Worm (Caenorhabditis elegans) whole organism, L4 larva: ENCODE data around the gene C32D5.12.

ENCODE experiments used
- R02D3.7 ChIP-seq: fragments of 150-350 bp; sonication (generic microtip); optimal IDR thresholded peaks from 3 replicates; lab custom pipeline; 2014; ENCODE audit warnings: missing biosample characterization, missing genetic modification characterization
- T20F7.1 ChIP-seq: fragments of 200-800 bp; sonication (Bioruptor generic); optimal IDR thresholded peaks from 2 replicates; lab custom pipeline; 2018; ENCODE audit warnings: mild to moderate bottlenecking, missing genetic modification characterization, missing compliant biosample characterization
- T26A8.4 ChIP-seq: fragments of 200-800 bp; sonication (Bioruptor generic); IDR thresholded peaks from 2 replicates; pipeline ENCODE4 v1.3.6; 2022; ENCODE audit warnings: missing genetic modification characterization, missing compliant biosample characterization
- Y105C5A.15 ChIP-seq: fragments of 200-800 bp; sonication (Bioruptor generic); IDR thresholded peaks from 2 replicates; pipeline ENCODE4 v1.3.6; 2022; ENCODE audit warnings: missing genetic modification characterization, missing compliant biosample characterization
- Y48G9A.11 ChIP-seq: fragments of 200-800 bp; sonication (Bioruptor generic); IDR thresholded peaks from 2 replicates; pipeline ENCODE4 v1.3.6; 2022; ENCODE audit warnings: missing genetic modification reagents, missing genetic modification characterization, missing compliant biosample characterization
- aha-1 ChIP-seq: fragments of 150-350 bp; peaks from one replicate; lab custom pipeline; 2014; ENCODE audit warnings: missing biosample characterization, missing genetic modification characterization
- aly-2 ChIP-seq: sonication (generic microtip); optimal IDR thresholded peaks from 2 replicates; lab custom pipeline; 2018; ENCODE audit warnings: missing biosample characterization, missing genetic modification characterization
- attf-4 ChIP-seq: sonication (generic microtip); optimal IDR thresholded peaks from 3 replicates; lab custom pipeline; 2017; ENCODE audit warnings: missing biosample characterization, missing genetic modification characterization
- ceh-32 ChIP-seq: sonication (generic microtip); optimal IDR thresholded peaks from 2 replicates; lab custom pipeline; 2016; ENCODE audit warnings: mild to moderate bottlenecking, missing genetic modification characterization, missing compliant biosample characterization; ENCODE audit not compliant: poor library complexity
- ceh-44 ChIP-seq: fragments of 200-800 bp; sonication (Bioruptor generic); IDR thresholded peaks from 2 replicates; pipeline ENCODE4 v1.3.6; 2022; ENCODE audit warnings: missing genetic modification reagents, missing genetic modification characterization, missing compliant biosample characterization
- ceh-62 ChIP-seq: sonication (generic microtip); optimal IDR thresholded peaks from 2 replicates; lab custom pipeline; 2017; ENCODE audit warnings: missing biosample characterization, missing genetic modification characterization
- ceh-82 ChIP-seq: sonication (generic microtip); optimal IDR thresholded peaks from 2 replicates; lab custom pipeline; 2017; ENCODE audit warnings: missing biosample characterization, missing genetic modification characterization
- daf-8 ChIP-seq: fragments of 200-800 bp; sonication (Bioruptor generic); IDR thresholded peaks from 2 replicates; pipeline ENCODE4 v1.3.6; 2022; ENCODE audit warnings: missing genetic modification characterization, missing compliant biosample characterization
- dmd-6 ChIP-seq: fragments of 200-800 bp; sonication (Bioruptor generic); IDR thresholded peaks from 2 replicates; pipeline ENCODE4 v1.3.6; 2022; ENCODE audit warnings: missing genetic modification reagents, missing genetic modification characterization, missing compliant biosample characterization
- dpl-1 ChIP-seq: fragments of 150-350 bp; optimal IDR thresholded peaks from 2 replicates; lab custom pipeline; 2014; ENCODE audit warnings: missing biosample characterization, missing genetic modification reagents, missing genetic modification characterization
- duxl-1 ChIP-seq: sonication (generic microtip); optimal IDR thresholded peaks from 2 replicates; lab custom pipeline; 2016; ENCODE audit warnings: mild to moderate bottlenecking, missing genetic modification characterization, moderate library complexity, missing compliant biosample characterization; ENCODE audit not compliant: poor library complexity
- fkh-10 ChIP-seq: fragments of 150-350 bp; optimal IDR thresholded peaks from 2 replicates; lab custom pipeline; 2014; ENCODE audit warnings: missing biosample characterization, missing genetic modification reagents, missing genetic modification characterization
- gei-8 ChIP-seq: fragments of 200-800 bp; sonication (Bioruptor generic); optimal IDR thresholded peaks from 2 replicates; lab custom pipeline; 2018; ENCODE audit warnings: mild to moderate bottlenecking, missing genetic modification characterization, missing compliant biosample characterization
- hif-1 ChIP-seq, 2 experiments: sonication (generic microtip); optimal IDR thresholded peaks; 2 replicates each; lab custom pipeline; 2016 to 2017; ENCODE audit warnings: missing compliant biosample characterization in 2 of 2, missing genetic modification characterization in 2 of 2, missing genetic modification reagents in 2 of 2, missing genotype in 2 of 2, mild to moderate bottlenecking in 1 of 2
- hlh-30 ChIP-seq: sonication (generic microtip); optimal IDR thresholded peaks from 2 replicates; lab custom pipeline; 2017; ENCODE audit warnings: antibody characterized with exemption, mild to moderate bottlenecking, missing genetic modification characterization, missing compliant biosample characterization; ENCODE audit not compliant: insufficient read depth
- jun-1 ChIP-seq: fragments of 150-350 bp; optimal IDR thresholded peaks from 2 replicates; lab custom pipeline; 2014; ENCODE audit warnings: missing biosample characterization, missing genetic modification reagents, missing genetic modification characterization
- lim-7 ChIP-seq: fragments of 200-800 bp; sonication (Bioruptor generic); IDR thresholded peaks from 2 replicates; pipeline ENCODE4 v1.3.6; 2022; ENCODE audit warnings: missing genetic modification characterization, missing compliant biosample characterization
- lin-1 ChIP-seq: fragments of 200-800 bp; sonication (Bioruptor generic); IDR thresholded peaks from 2 replicates; pipeline ENCODE4 v1.3.6; 2022; ENCODE audit warnings: missing genetic modification reagents, missing genetic modification characterization, missing compliant biosample characterization
- lin-15B ChIP-seq: fragments of 150-350 bp; sonication (generic microtip); optimal IDR thresholded peaks from 3 replicates; lab custom pipeline; 2014; ENCODE audit warnings: missing biosample characterization, missing genetic modification characterization
- lin-38 ChIP-seq: fragments of 200-800 bp; sonication (Bioruptor generic); IDR thresholded peaks from 2 replicates; pipeline ENCODE4 v1.3.6; 2022; ENCODE audit warnings: missing genetic modification reagents, missing genetic modification characterization, missing compliant biosample characterization
- mdt-29 ChIP-seq: fragments of 200-800 bp; sonication (Bioruptor generic); IDR thresholded peaks from 2 replicates; pipeline ENCODE4 v1.3.6; 2022; ENCODE audit warnings: missing genetic modification reagents, missing genetic modification characterization, missing compliant biosample characterization
- mes-2 ChIP-seq: sonication (generic microtip); optimal IDR thresholded peaks from 2 replicates; lab custom pipeline; 2016; ENCODE audit warnings: missing genotype, mild to moderate bottlenecking, missing genetic modification characterization, missing compliant biosample characterization; ENCODE audit not compliant: poor library complexity, severe bottlenecking
- mxl-3 ChIP-seq: fragments of 200-800 bp; sonication (Bioruptor generic); optimal IDR thresholded peaks from 2 replicates; lab custom pipeline; 2018; ENCODE audit warnings: mild to moderate bottlenecking, missing genetic modification characterization, missing compliant biosample characterization
- nhr-102 ChIP-seq: sonication (generic microtip); optimal IDR thresholded peaks from 2 replicates; lab custom pipeline; 2016; ENCODE audit warnings: mild to moderate bottlenecking, missing genetic modification characterization, moderate library complexity, missing compliant biosample characterization
- nhr-111 ChIP-seq: fragments of 200-800 bp; sonication (Bioruptor generic); optimal IDR thresholded peaks from 2 replicates; lab custom pipeline; 2018; ENCODE audit warnings: mild to moderate bottlenecking, missing genetic modification characterization, missing compliant biosample characterization
- nhr-28 ChIP-seq: fragments of 150-350 bp; optimal IDR thresholded peaks from 2 replicates; lab custom pipeline; 2014; ENCODE audit warnings: missing biosample characterization, missing genetic modification characterization
- nhr-41 ChIP-seq: fragments of 200-800 bp; sonication (Bioruptor generic); IDR thresholded peaks from 2 replicates; pipeline ENCODE4 v1.3.6; 2022; ENCODE audit warnings: missing genetic modification reagents, missing genetic modification characterization, missing compliant biosample characterization
- nhr-42 ChIP-seq: fragments of 200-800 bp; sonication (Bioruptor generic); IDR thresholded peaks from 2 replicates; pipeline ENCODE4 v1.3.6; 2022; ENCODE audit warnings: missing genetic modification characterization, missing compliant biosample characterization
- nhr-76 ChIP-seq: fragments of 150-350 bp; optimal IDR thresholded peaks from 2 replicates; lab custom pipeline; 2014; ENCODE audit warnings: missing biosample characterization, missing genetic modification characterization
- nhr-77 ChIP-seq: fragments of 150-350 bp; optimal IDR thresholded peaks from 2 replicates; lab custom pipeline; 2014; ENCODE audit warnings: missing biosample characterization, missing genetic modification characterization
- pha-4 ChIP-seq, 2 experiments: fragments of 150-350 bp in 1 of 2; fragments of 200-800 bp in 1 of 2; sonication (Bioruptor generic) in 1 of 2; IDR thresholded peaks in 1 of 2; optimal IDR thresholded peaks in 1 of 2; 2 replicates each; pipeline versions ENCODE4 v1.3.6 to Lab custom; 2014 to 2022; ENCODE audit warnings: missing genetic modification characterization in 2 of 2, missing genetic modification reagents in 2 of 2, missing biosample characterization in 1 of 2, missing compliant biosample characterization in 1 of 2
- php-3 ChIP-seq: fragments of 200-800 bp; sonication (Bioruptor generic); IDR thresholded peaks from 2 replicates; pipeline ENCODE4 v1.3.6; 2022; ENCODE audit warnings: missing genetic modification reagents, missing genetic modification characterization, missing compliant biosample characterization
- pqm-1 ChIP-seq: sonication (generic microtip); optimal IDR thresholded peaks from 2 replicates; lab custom pipeline; 2017; ENCODE audit warnings: missing biosample characterization, missing genetic modification characterization
- rbr-2 ChIP-seq: sonication (generic microtip); optimal IDR thresholded peaks from 2 replicates; lab custom pipeline; 2016; ENCODE audit warnings: missing genotype, missing genetic modification characterization, missing compliant biosample characterization
- saeg-2 ChIP-seq: fragments of 200-800 bp; sonication (Bioruptor generic); IDR thresholded peaks from 2 replicates; pipeline ENCODE4 v1.3.6; 2022; ENCODE audit warnings: missing genetic modification reagents, missing genetic modification characterization, missing compliant biosample characterization
- set-16 ChIP-seq: fragments of 200-800 bp; sonication (Bioruptor generic); IDR thresholded peaks from 2 replicates; pipeline ENCODE4 v1.3.6; 2022; ENCODE audit warnings: missing genetic modification reagents, missing genetic modification characterization, missing compliant biosample characterization
- skn-1 ChIP-seq: fragments of 150-350 bp; optimal IDR thresholded peaks from 2 replicates; lab custom pipeline; 2014; ENCODE audit warnings: missing biosample characterization, missing genetic modification characterization
- snpc-1.2 ChIP-seq: fragments of 200-800 bp; sonication (Bioruptor generic); IDR thresholded peaks from 2 replicates; pipeline ENCODE4 v1.3.6; 2022; ENCODE audit warnings: missing genetic modification reagents, missing genetic modification characterization, missing compliant biosample characterization
- spr-1 ChIP-seq: sonication (generic microtip); optimal IDR thresholded peaks from 2 replicates; lab custom pipeline; 2016; ENCODE audit warnings: mild to moderate bottlenecking, missing genetic modification characterization, missing compliant biosample characterization
- spr-3 ChIP-seq: fragments of 200-800 bp; sonication (Bioruptor generic); optimal IDR thresholded peaks from 2 replicates; lab custom pipeline; 2018; ENCODE audit warnings: mild to moderate bottlenecking, missing genetic modification characterization, missing compliant biosample characterization
- unc-130 ChIP-seq: sonication (generic microtip); optimal IDR thresholded peaks from 2 replicates; lab custom pipeline; 2016; ENCODE audit warnings: missing genetic modification reagents, missing genetic modification characterization, missing compliant biosample characterization
- unc-62 ChIP-seq, 3 experiments: fragments of 150-350 bp in 1 of 3; sonication (generic microtip); optimal IDR thresholded peaks in 2 of 3; peaks in 1 of 3; 1 replicate in 1 of 3; 2 replicates in 2 of 3; lab custom pipeline; 2014 to 2017; ENCODE audit warnings: missing biosample characterization in 3 of 3, missing genetic modification characterization in 3 of 3, missing genetic modification reagents in 3 of 3, missing genotype in 1 of 3
- vab-7 ChIP-seq: fragments of 200-800 bp; sonication (Bioruptor generic); IDR thresholded peaks from 2 replicates; pipeline ENCODE4 v1.3.6; 2022; ENCODE audit warnings: missing genetic modification reagents, missing genetic modification characterization, missing compliant biosample characterization
- zag-1 ChIP-seq: fragments of 150-350 bp; optimal IDR thresholded peaks from 2 replicates; lab custom pipeline; 2014; ENCODE audit warnings: missing biosample characterization, missing genetic modification characterization
- zfp-2 ChIP-seq: sonication (generic microtip); optimal IDR thresholded peaks from 2 replicates; lab custom pipeline; 2016; ENCODE audit warnings: mild to moderate bottlenecking, missing genetic modification characterization, missing compliant biosample characterization
- zip-2 ChIP-seq: fragments of 150-350 bp; optimal IDR thresholded peaks from 2 replicates; lab custom pipeline; 2014; ENCODE audit warnings: missing biosample characterization, missing genetic modification characterization

The C32D5.12 gene

DNA sequence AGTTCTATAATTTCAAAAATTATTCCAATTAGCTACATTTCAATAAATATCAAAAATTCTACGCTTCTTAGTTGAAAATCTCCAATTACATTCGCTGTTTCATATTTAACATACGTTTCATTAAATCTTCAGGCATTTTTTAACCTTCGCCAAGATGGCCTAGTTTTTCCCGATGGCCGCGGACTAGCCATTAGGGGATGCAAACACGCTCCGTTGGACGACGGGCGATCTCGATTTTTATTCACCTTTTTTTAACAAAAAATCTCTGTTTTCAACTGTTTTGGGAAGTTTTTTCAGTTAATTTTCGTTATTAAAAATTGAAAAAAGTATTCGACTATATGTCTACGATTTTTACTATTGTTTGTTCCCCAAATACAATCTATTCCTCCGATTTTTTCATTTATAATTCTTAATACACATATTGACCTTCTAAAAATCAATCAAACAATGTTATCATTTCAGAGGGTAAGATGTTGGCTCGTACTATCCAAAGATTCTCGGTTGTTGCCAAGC is 24.4 kb upstream of the C32D5.12 start, which contains the start of gene F58F12.1 (continued):
- no peak for TF ChIP-seq vab-7 (GFP tag; lab: Robert Waterston, UW)
- TF ChIP-seq lin-38 (GFP tag; lab: Robert Waterston, UW): peak; percentile 94
- no peak for TF ChIP-seq spr-1 (tag; lab: Kevin White, UChicago)
- no peak for TF ChIP-seq lin-1 (GFP tag; lab: Robert Waterston, UW)
- peak; percentile 90 for TF ChIP-seq unc-130 (GFP tag; lab: Kevin White, UChicago)
- TF ChIP-seq lim-7 (GFP tag; lab: Robert Waterston, UW): no peak
- TF ChIP-seq ceh-82 (tag; lab: Kevin White, UChicago): no peak
- no peak for TF ChIP-seq nhr-41 (GFP tag; lab: Robert Waterston, UW)
- peak; percentile 56 for TF ChIP-seq dpl-1
- TF ChIP-seq R02D3.7 (tag; lab: Kevin White, UChicago): no peak
- peak; percentile 14; the same call in 1 of the 2 replicates for TF ChIP-seq dmd-6 (GFP tag; lab: Robert Waterston, UW)
- no peak for TF ChIP-seq jun-1 (tag; lab: Kevin White, UChicago)
- TF ChIP-seq ceh-32: no peak
- no peak for TF ChIP-seq nhr-102 (tag; lab: Kevin White, UChicago)
- no peak for TF ChIP-seq spr-3 (GFP tag; lab: Kevin White, UChicago)
- TF ChIP-seq zag-1 (tag; lab: Kevin White, UChicago): no peak
- TF ChIP-seq mxl-3 (GFP tag; lab: Kevin White, UChicago): no peak
- no peak for TF ChIP-seq ceh-44 (GFP tag; lab: Robert Waterston, UW)
- TF ChIP-seq zfp-2 (tag; lab: Kevin White, UChicago): no peak
- TF ChIP-seq lin-15B (tag; lab: Kevin White, UChicago): no peak
- peak; percentile 52 for TF ChIP-seq hlh-30 (tag; lab: Kevin White, UChicago)
- TF ChIP-seq nhr-28 (tag; lab: Kevin White, UChicago): peak; percentile 55
- TF ChIP-seq pqm-1: no peak
- no peak for TF ChIP-seq Y48G9A.11 (GFP tag; lab: Robert Waterston, UW)
- no peak for TF ChIP-seq duxl-1
- TF ChIP-seq T26A8.4 (GFP tag; lab: Robert Waterston, UW): no peak
- TF ChIP-seq nhr-76 (tag; lab: Kevin White, UChicago): no peak
- TF ChIP-seq zip-2 (tag; lab: Kevin White, UChicago): no peak
- TF ChIP-seq daf-8: no peak
- no peak for TF ChIP-seq gei-8 (GFP tag; lab: Kevin White, UChicago)
- TF ChIP-seq unc-62 (GFP tag; optimal IDR thresholded peaks at IDR 0.05 in 1 of 2; lab: Kevin White, UChicago): peak in 1 of 2 experiments; percentile 75
- no peak for TF ChIP-seq unc-62 (tag; optimal IDR thresholded peaks at IDR 0.05; lab: Kevin White, UChicago)
- TF ChIP-seq set-16 (GFP tag; lab: Robert Waterston, UW): no peak
- no peak for TF ChIP-seq pha-4 (GFP tag; IDR thresholded peaks at IDR 0.05; lab: Robert Waterston, UW)
- TF ChIP-seq pha-4 (tag; optimal IDR thresholded peaks at IDR 0.05; lab: Kevin White, UChicago): no peak
- no peak for TF ChIP-seq aly-2 (tag; lab: Kevin White, UChicago)
- no peak for TF ChIP-seq nhr-111 (GFP tag; lab: Kevin White, UChicago)
- no peak for TF ChIP-seq Y105C5A.15 (GFP tag; lab: Robert Waterston, UW)
- no peak for TF ChIP-seq ceh-62 (tag; lab: Kevin White, UChicago)
- TF ChIP-seq aha-1 (tag; lab: Kevin White, UChicago): peak; percentile 24
- no peak for TF ChIP-seq nhr-42 (GFP tag; lab: Robert Waterston, UW)
- TF ChIP-seq attf-4 (tag; lab: Kevin White, UChicago): no peak
- no peak for TF ChIP-seq T20F7.1
- peak; percentile 97 for TF ChIP-seq mes-2
- TF ChIP-seq mdt-29: no peak
- TF ChIP-seq saeg-2: no peak
- no peak for TF ChIP-seq nhr-77 (tag; lab: Kevin White, UChicago)
- no peak for TF ChIP-seq skn-1 (tag; lab: Kevin White, UChicago)
- no peak for TF ChIP-seq snpc-1.2 (GFP tag; lab: Robert Waterston, UW)
- TF ChIP-seq rbr-2: peak; percentile 38
- TF ChIP-seq hif-1 (tag; optimal IDR thresholded peaks at IDR 0.05; lab: Kevin White, UChicago): peak in 1 of 2 experiments; percentile 75
- no peak for TF ChIP-seq php-3 (GFP tag; lab: Robert Waterston, UW)
- TF ChIP-seq fkh-10 (GFP tag; lab: Kevin White, UChicago): no peak
